Fruit fly (Drosophila melanogaster) whole organism, prepupa: ENCODE results near the gene CG42634.
A peak's percentile ranks its signal among the peaks of the same experiment; 100 is the strongest.

Experiments used
- Blimp-1 ChIP-seq: fragments of 200-800 bp; sonication (Bioruptor generic); optimal IDR thresholded peaks from 3 replicates; lab custom pipeline; 2017; ENCODE audit warnings: missing biosample characterization, missing genetic modification characterization, mild to moderate bottlenecking, moderate library complexity, missing genetic modification reagents
- CG3032 ChIP-seq: fragments of 200-800 bp; optimal IDR thresholded peaks from 2 replicates; lab custom pipeline; 2019; ENCODE audit warnings: missing biosample characterization, mild to moderate bottlenecking, missing genetic modification characterization, moderate library complexity
- Ets96B ChIP-seq: fragments of 200-800 bp; optimal IDR thresholded peaks from 2 replicates; lab custom pipeline; 2019; ENCODE audit warnings: missing biosample characterization, mild to moderate bottlenecking, missing genetic modification characterization, moderate library complexity
- Hr39 ChIP-seq: fragments of 200-800 bp; sonication (Bioruptor generic); optimal IDR thresholded peaks from 2 replicates; lab custom pipeline; 2016; ENCODE audit warnings: missing biosample characterization, missing genetic modification characterization
- Lpt ChIP-seq: fragments of 200-800 bp; sonication (Bioruptor generic); optimal IDR thresholded peaks from 3 replicates; lab custom pipeline; 2016; ENCODE audit warnings: missing biosample characterization, missing genetic modification characterization
- eg ChIP-seq: fragments of 200-800 bp; sonication (Bioruptor generic); IDR thresholded peaks from 3 replicates; pipeline ENCODE4 v1.3.6; 2022; ENCODE audit warnings: missing biosample characterization, missing genetic modification characterization
- lz ChIP-seq: fragments of 200-800 bp; sonication (Bioruptor generic); optimal IDR thresholded peaks from 3 replicates; lab custom pipeline; 2016; ENCODE audit warnings: missing biosample characterization, missing genetic modification characterization
- net ChIP-seq: fragments of 200-800 bp; sonication (Bioruptor generic); optimal IDR thresholded peaks from 3 replicates; lab custom pipeline; 2016; ENCODE audit warnings: missing biosample characterization, missing genetic modification characterization
- pdm3 ChIP-seq: fragments of 200-800 bp; sonication (Bioruptor generic); optimal IDR thresholded peaks from 3 replicates; lab custom pipeline; 2016; ENCODE audit warnings: missing biosample characterization, missing genetic modification characterization

DNA sequence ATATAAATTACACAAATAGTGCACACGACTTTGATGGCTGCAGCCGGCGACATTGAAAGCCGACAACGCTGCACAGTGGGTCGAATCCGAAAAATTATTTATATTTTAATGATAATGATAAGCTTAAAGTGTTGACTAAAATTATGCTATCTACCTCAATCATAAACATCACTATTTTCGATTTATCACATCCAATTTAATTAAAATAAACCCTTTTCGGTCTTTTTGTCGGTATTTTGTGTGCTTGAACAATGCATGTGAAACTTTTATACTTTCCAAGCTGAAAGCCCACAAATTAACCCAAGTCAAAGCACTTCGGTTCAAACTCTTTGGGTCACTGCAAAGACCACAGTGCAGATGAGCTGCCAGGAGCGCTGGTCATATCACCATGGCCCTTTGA lies 2.3 kb upstream of the CG42634 start:
- TF ChIP-seq pdm3 (peak; percentile 64), Hr39 (peak; percentile 14), Ets96B (tag; lab: Kevin White, UChicago) (peak; percentile 45), Blimp-1 (GFP tag; lab: Kevin White, UChicago) (no peak), Lpt (GFP tag; lab: Kevin White, UChicago) (peak; percentile 64), lz (GFP tag; lab: Kevin White, UChicago) (peak; percentile 22), net (GFP tag; lab: Kevin White, UChicago) (peak; percentile 42), CG3032 (tag; lab: Kevin White, UChicago) (peak; percentile 32), eg (GFP tag; lab: Robert Waterston, UW) (peak; percentile 61; the same call in 2 of the 3 replicates)
